Fruit fly (Drosophila melanogaster): ENCODE results near the gene Gem4b.

dm6 chrX:3901926-3902325, 38.7 kb upstream of the Gem4b start:
- no peak for TF ChIP-seq eg (GFP tag; IDR thresholded peaks at IDR 0.05)
- TF ChIP-seq Lpt (GFP tag; optimal IDR thresholded peaks at IDR 0.05), result no peak
- TF ChIP-seq Met (GFP tag; optimal IDR thresholded peaks at IDR 0.05), result no peak
- no peak for TF ChIP-seq Hr4 (GFP tag; optimal IDR thresholded peaks at IDR 0.05)
- TF ChIP-seq OdsH (GFP tag; optimal IDR thresholded peaks at IDR 0.05), result no peak
- no peak for TF ChIP-seq CG31627 (GFP tag; optimal IDR thresholded peaks at IDR 0.05)
- TF ChIP-seq fkh (GFP tag; optimal IDR thresholded peaks at IDR 0.05), result no peak
- no peak for TF ChIP-seq ss (GFP tag; optimal IDR thresholded peaks at IDR 0.05)

Measured in whole organism, prepupa.